Fruit fly (Drosophila melanogaster) whole organism, embryonic: ENCODE data around the gene Hexo2.
A peak's percentile ranks its signal among the peaks of the same experiment; 100 is the strongest.

Source experiments
- Abd-B ChIP-seq: fragments of 200-800 bp; sonication (Bioruptor generic); optimal IDR thresholded peaks from 2 replicates; lab custom pipeline; 2018; ENCODE audit warnings: missing biosample characterization, mild to moderate bottlenecking, missing genetic modification characterization, moderate library complexity
- Ada2b ChIP-seq: fragments of 200-800 bp; sonication (Bioruptor generic); IDR thresholded peaks from 2 replicates; pipeline ENCODE4 v1.3.6; 2022; ENCODE audit warnings: missing biosample characterization, missing genetic modification characterization
- CG10366 ChIP-seq: fragments of 200-800 bp; sonication (Bioruptor generic); IDR thresholded peaks from 2 replicates; pipeline ENCODE4 v1.3.6; 2022; ENCODE audit warnings: missing biosample characterization, missing genetic modification characterization
- CG10565 ChIP-seq: fragments of 200-800 bp; sonication (Bioruptor generic); optimal IDR thresholded peaks from 3 replicates; lab custom pipeline; 2016; ENCODE audit warnings: missing biosample characterization, mild to moderate bottlenecking, missing genetic modification characterization
- CG10654 ChIP-seq: fragments of 200-800 bp; sonication (Bioruptor generic); optimal IDR thresholded peaks from 2 replicates; lab custom pipeline; 2016; ENCODE audit warnings: missing biosample characterization, missing genetic modification characterization
- CG10979 ChIP-seq: fragments of 200-800 bp; sonication (Bioruptor generic); optimal IDR thresholded peaks from 2 replicates; lab custom pipeline; 2018; ENCODE audit warnings: missing biosample characterization, mild to moderate bottlenecking, missing genetic modification characterization, moderate library complexity
- CG1233 ChIP-seq: fragments of 200-800 bp; sonication (Bioruptor generic); optimal IDR thresholded peaks from 4 replicates; lab custom pipeline; 2018; ENCODE audit warnings: missing biosample characterization, mild to moderate bottlenecking, missing genetic modification characterization
- CG14050 ChIP-seq: fragments of 200-800 bp; sonication (Bioruptor generic); IDR thresholded peaks from 3 replicates; pipeline ENCODE4 v1.3.6; 2022; ENCODE audit warnings: missing biosample characterization, missing genetic modification characterization
- CG15011 ChIP-seq: fragments of 200-800 bp; sonication (Bioruptor generic); optimal IDR thresholded peaks from 3 replicates; lab custom pipeline; 2018; ENCODE audit warnings: missing biosample characterization, mild to moderate bottlenecking, missing genetic modification characterization
- CG15073 ChIP-seq: fragments of 200-800 bp; sonication (Bioruptor generic); optimal IDR thresholded peaks from 2 replicates; lab custom pipeline; 2016; ENCODE audit warnings: missing biosample characterization, missing genetic modification characterization
- CG1647 ChIP-seq: fragments of 200-800 bp; sonication (Bioruptor generic); optimal IDR thresholded peaks from 3 replicates; lab custom pipeline; 2016; ENCODE audit warnings: missing biosample characterization, missing genetic modification characterization
- CG16815 ChIP-seq: fragments of 200-800 bp; sonication (Bioruptor generic); optimal IDR thresholded peaks from 3 replicates; lab custom pipeline; 2017; ENCODE audit warnings: missing biosample characterization, mild to moderate bottlenecking, missing genetic modification characterization
- CG18011 ChIP-seq: fragments of 200-800 bp; sonication (Bioruptor generic); optimal IDR thresholded peaks from 2 replicates; lab custom pipeline; 2017; ENCODE audit warnings: missing biosample characterization, missing genetic modification characterization, mild to moderate bottlenecking, moderate library complexity, missing genotype
- CG2678 ChIP-seq: fragments of 200-800 bp; sonication (Bioruptor generic); optimal IDR thresholded peaks from 3 replicates; lab custom pipeline; 2019; ENCODE audit warnings: missing biosample characterization, mild to moderate bottlenecking, missing genetic modification characterization, moderate library complexity
- CG8290 ChIP-seq, 3 experiments: fragments of 200-800 bp; sonication (Bioruptor generic); optimal IDR thresholded peaks; 2 replicates each; lab custom pipeline; 2016 to 2019; ENCODE audit warnings: missing biosample characterization in 3 of 3, missing genetic modification characterization in 3 of 3, mild to moderate bottlenecking in 2 of 3, moderate library complexity in 1 of 3
- CG8359 ChIP-seq: fragments of 200-800 bp; sonication (Bioruptor generic); optimal IDR thresholded peaks from 2 replicates; lab custom pipeline; 2017; ENCODE audit warnings: missing biosample characterization, mild to moderate bottlenecking, missing genetic modification characterization, borderline replicate concordance
- CG8765 ChIP-seq: fragments of 200-800 bp; sonication (Bioruptor generic); IDR thresholded peaks from 2 replicates; pipeline ENCODE4 v1.3.6; 2022; ENCODE audit warnings: missing biosample characterization, missing genetic modification characterization
- Chrac-16 ChIP-seq: fragments of 200-800 bp; sonication (Bioruptor generic); optimal IDR thresholded peaks from 3 replicates; lab custom pipeline; 2016; ENCODE audit warnings: missing biosample characterization, missing genetic modification characterization
- CkIIα-i1 ChIP-seq: fragments of 200-800 bp; sonication (Bioruptor generic); IDR thresholded peaks from 2 replicates; pipeline ENCODE4 v1.3.6; 2022; ENCODE audit warnings: missing biosample characterization, missing genetic modification characterization
- Drgx ChIP-seq: fragments of 200-800 bp; sonication (Bioruptor generic); IDR thresholded peaks from 2 replicates; pipeline ENCODE4 v1.3.6; 2022; ENCODE audit warnings: missing biosample characterization, missing genetic modification characterization
- Eip74EF ChIP-seq, 2 experiments: fragments of 200-800 bp in 1 of 2; fragments of >200 bp in 1 of 2; sonication (Bioruptor generic) in 1 of 2; optimal IDR thresholded peaks; 2 replicates each; lab custom pipeline; 2017 to 2019; ENCODE audit warnings: missing biosample characterization in 2 of 2, missing genetic modification characterization in 2 of 2, mild to moderate bottlenecking in 1 of 2, moderate library complexity in 1 of 2
- Ets65A ChIP-seq: fragments of 200-800 bp; sonication (Bioruptor generic); peaks from one replicate; lab custom pipeline; 2016; ENCODE audit warnings: missing biosample characterization, missing genetic modification characterization
- H15 ChIP-seq: fragments of 200-800 bp; sonication (Bioruptor generic); IDR thresholded peaks from 3 replicates; pipeline ENCODE4 v1.3.6; 2022; ENCODE audit warnings: missing biosample characterization, missing genetic modification characterization
- HLH3B ChIP-seq: fragments of 200-800 bp; sonication (Bioruptor generic); IDR thresholded peaks from 2 replicates; pipeline ENCODE4 v1.3.6; 2022; ENCODE audit warnings: missing biosample characterization, missing genetic modification characterization
- HmgD ChIP-seq: fragments of 200-800 bp; sonication (Bioruptor generic); optimal IDR thresholded peaks from 3 replicates; lab custom pipeline; 2016; ENCODE audit warnings: missing biosample characterization, missing genetic modification characterization
- Lpt ChIP-seq: fragments of >200 bp; optimal IDR thresholded peaks from 2 replicates; lab custom pipeline; 2018; ENCODE audit warnings: missing biosample characterization, missing genetic modification characterization
- Mad ChIP-seq: fragments of 200-800 bp; sonication (Bioruptor generic); optimal IDR thresholded peaks from 2 replicates; lab custom pipeline; 2016; ENCODE audit warnings: missing biosample characterization, missing genetic modification characterization
- Mes4 ChIP-seq: fragments of 200-800 bp; sonication (Bioruptor generic); optimal IDR thresholded peaks from 2 replicates; lab custom pipeline; 2016; ENCODE audit warnings: missing biosample characterization, missing genetic modification characterization
- Mrtf ChIP-seq: fragments of 200-800 bp; sonication (Bioruptor generic); IDR thresholded peaks from 3 replicates; pipeline ENCODE4 v1.3.6; 2022; ENCODE audit warnings: missing biosample characterization, missing genetic modification characterization
- Oli ChIP-seq: fragments of 200-800 bp; sonication (Bioruptor generic); optimal IDR thresholded peaks from 2 replicates; lab custom pipeline; 2018; ENCODE audit warnings: missing biosample characterization, mild to moderate bottlenecking, missing genetic modification characterization, moderate library complexity
- Rfx ChIP-seq: fragments of 200-800 bp; sonication (Bioruptor generic); IDR thresholded peaks from 2 replicates; pipeline ENCODE4 v1.3.6; 2022; ENCODE audit warnings: missing biosample characterization, missing genetic modification characterization
- Sox102F ChIP-seq: fragments of 200-800 bp; sonication (Bioruptor generic); optimal IDR thresholded peaks from 2 replicates; lab custom pipeline; 2018; ENCODE audit warnings: missing biosample characterization, mild to moderate bottlenecking, missing genetic modification characterization, moderate library complexity
- Usf ChIP-seq: fragments of 200-800 bp; sonication (Bioruptor generic); optimal IDR thresholded peaks from 2 replicates; lab custom pipeline; 2017; ENCODE audit warnings: missing genotype, missing biosample characterization, missing genetic modification characterization
- Xrp1 ChIP-seq: fragments of 200-800 bp; sonication (Bioruptor generic); IDR thresholded peaks from 2 replicates; pipeline ENCODE4 v1.3.6; 2022; ENCODE audit warnings: missing biosample characterization, missing genetic modification characterization
- br ChIP-seq: fragments of >200 bp; optimal IDR thresholded peaks from 2 replicates; lab custom pipeline; 2017
- cad ChIP-seq: fragments of >200 bp; optimal IDR thresholded peaks from 2 replicates; lab custom pipeline; 2017; ENCODE audit warnings: missing biosample characterization, missing genetic modification characterization
- dm ChIP-seq: fragments of 200-800 bp; sonication (Bioruptor generic); optimal IDR thresholded peaks from 3 replicates; lab custom pipeline; 2016; ENCODE audit warnings: missing biosample characterization, missing genetic modification characterization
- dpn ChIP-seq, 2 experiments: fragments of 200-800 bp; sonication (Bioruptor generic); optimal IDR thresholded peaks; 3 replicates each; lab custom pipeline; 2016; ENCODE audit warnings: missing biosample characterization in 2 of 2, missing genetic modification characterization in 2 of 2
- ftz-f1 ChIP-seq: fragments of 200-800 bp; sonication (Bioruptor generic); optimal IDR thresholded peaks from 2 replicates; lab custom pipeline; 2016; ENCODE audit warnings: missing biosample characterization, missing genetic modification characterization
- h ChIP-seq: fragments of >200 bp; optimal IDR thresholded peaks from 2 replicates; lab custom pipeline; 2017
- kni ChIP-seq: fragments of 200-800 bp; sonication (Bioruptor generic); optimal IDR thresholded peaks from 3 replicates; lab custom pipeline; 2017; ENCODE audit warnings: mild to moderate bottlenecking, missing biosample characterization, missing genetic modification reagents, missing genetic modification characterization
- lab ChIP-seq: fragments of 200-800 bp; sonication (Bioruptor generic); optimal IDR thresholded peaks from 3 replicates; lab custom pipeline; 2017; ENCODE audit warnings: missing biosample characterization, missing genetic modification characterization, mild to moderate bottlenecking, moderate library complexity, missing genetic modification reagents
- nau ChIP-seq: fragments of 200-800 bp; sonication (Bioruptor generic); optimal IDR thresholded peaks from 3 replicates; lab custom pipeline; 2017; ENCODE audit warnings: missing biosample characterization, mild to moderate bottlenecking, missing genetic modification characterization, missing genetic modification reagents
- org-1 ChIP-seq: fragments of 200-800 bp; sonication (Bioruptor generic); optimal IDR thresholded peaks from 2 replicates; lab custom pipeline; 2017; ENCODE audit warnings: missing biosample characterization, missing genetic modification characterization
- pfk ChIP-seq: fragments of 200-800 bp; sonication (Bioruptor generic); optimal IDR thresholded peaks from 2 replicates; lab custom pipeline; 2018; ENCODE audit warnings: missing biosample characterization, mild to moderate bottlenecking, missing genetic modification characterization, moderate library complexity
- sens ChIP-seq: fragments of 200-800 bp; sonication (Bioruptor generic); peaks from one replicate; lab custom pipeline; 2016; ENCODE audit warnings: missing biosample characterization, missing genetic modification characterization
- slp2 ChIP-seq: fragments of 200-800 bp; sonication (Bioruptor generic); optimal IDR thresholded peaks from 2 replicates; lab custom pipeline; 2016; ENCODE audit warnings: missing biosample characterization, missing genetic modification characterization
- tgo ChIP-seq: fragments of 200-800 bp; sonication (Bioruptor generic); IDR thresholded peaks from 3 replicates; pipeline ENCODE4 v1.3.6; 2022; ENCODE audit warnings: missing biosample characterization, missing genetic modification characterization
- tio ChIP-seq: fragments of 200-800 bp; sonication (Bioruptor generic); optimal IDR thresholded peaks from 2 replicates; lab custom pipeline; 2017; ENCODE audit warnings: missing biosample characterization, missing genetic modification characterization, inconsistent platforms
- toy ChIP-seq: fragments of 200-800 bp; sonication (Bioruptor generic); IDR thresholded peaks from 2 replicates; pipeline ENCODE4 v1.3.6; 2022; ENCODE audit warnings: missing biosample characterization, missing genetic modification characterization
- trem ChIP-seq: fragments of 200-800 bp; optimal IDR thresholded peaks from 3 replicates; lab custom pipeline; 2019; ENCODE audit warnings: missing biosample characterization, mild to moderate bottlenecking, missing genetic modification characterization, moderate library complexity
- unc-4 ChIP-seq: fragments of 200-800 bp; sonication (Bioruptor generic); IDR thresholded peaks from 2 replicates; pipeline ENCODE4 v1.3.6; 2022; ENCODE audit warnings: missing biosample characterization, missing genetic modification characterization; ENCODE audit not compliant: partially characterized antibody

Hexo2 gene

DNA sequence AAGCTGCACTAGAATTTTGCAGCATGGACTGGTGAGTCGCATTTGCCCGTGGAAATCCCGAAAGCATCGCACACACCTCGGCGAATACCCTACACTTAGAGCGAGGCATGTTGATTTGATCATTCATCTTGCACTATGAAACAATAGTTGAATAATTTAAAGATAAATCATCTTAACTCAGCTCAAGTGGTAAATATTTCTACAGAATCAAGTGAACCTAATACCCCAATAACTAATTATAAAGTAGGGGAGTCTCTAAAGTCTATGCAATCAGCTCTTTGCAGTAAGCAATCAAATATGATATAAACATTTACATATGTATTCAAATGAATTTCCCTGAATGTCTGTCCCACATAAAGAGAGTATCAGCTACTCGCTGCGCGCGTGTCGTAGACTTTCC lies 32.0 kb upstream of the Hexo2 start (continued):
- peak in 1 of 2 experiments; percentile 85 for TF ChIP-seq dpn (GFP tag; optimal IDR thresholded peaks at IDR 0.05; lab: Kevin White, UChicago)
- TF ChIP-seq Xrp1 (GFP tag; lab: Robert Waterston, UW): peak; percentile 73
- TF ChIP-seq tgo (GFP tag; lab: Robert Waterston, UW): no peak
- no peak for TF ChIP-seq CG15011 (GFP tag; lab: Kevin White, UChicago)
- no peak for TF ChIP-seq cad (GFP tag; lab: Kevin White, UChicago)
- peak; percentile 82 for TF ChIP-seq slp2 (GFP tag; lab: Kevin White, UChicago)
- no peak for TF ChIP-seq Usf (GFP tag; lab: Kevin White, UChicago)
- peak; percentile 39; the same call in 1 of the 2 replicates for TF ChIP-seq Rfx
- TF ChIP-seq CG16815 (GFP tag; lab: Kevin White, UChicago): no peak
- no peak for TF ChIP-seq Lpt
- TF ChIP-seq Mes4 (GFP tag; lab: Kevin White, UChicago): no peak
- TF ChIP-seq nau: no peak
- peak; percentile 42; the same call in 1 of the 2 replicates for TF ChIP-seq CG10366
- TF ChIP-seq h (lab: Kevin White, UChicago): no peak
- TF ChIP-seq HmgD: no peak
- TF ChIP-seq kni (GFP tag; lab: Kevin White, UChicago): no peak
- TF ChIP-seq Chrac-16 (GFP tag; lab: Kevin White, UChicago): no peak
- TF ChIP-seq CG10565 (GFP tag; lab: Kevin White, UChicago): no peak
- no peak for TF ChIP-seq CG10654 (GFP tag; lab: Kevin White, UChicago)
- no peak for TF ChIP-seq CG14050
- peak; percentile 63 for TF ChIP-seq CG1233 (GFP tag; lab: Kevin White, UChicago)
- no peak for TF ChIP-seq Mrtf (GFP tag; lab: Robert Waterston, UW)
- TF ChIP-seq CG15073 (GFP tag; lab: Kevin White, UChicago): no peak
- TF ChIP-seq Mad (GFP tag; lab: Kevin White, UChicago): no peak
- peak; percentile 58 for TF ChIP-seq org-1 (GFP tag; lab: Kevin White, UChicago)
- no peak for TF ChIP-seq CkIIα-i1 (GFP tag; lab: Robert Waterston, UW)
- no peak for TF ChIP-seq lab (GFP tag; lab: Kevin White, UChicago)
- TF ChIP-seq Abd-B: peak; percentile 85
- no peak for TF ChIP-seq unc-4 (GFP tag; lab: Robert Waterston, UW)
- TF ChIP-seq br: no peak
- TF ChIP-seq toy (GFP tag; lab: Robert Waterston, UW): no peak
- TF ChIP-seq Eip74EF (GFP tag; optimal IDR thresholded peaks at IDR 0.05; lab: Kevin White, UChicago): peak in 1 of 2 experiments; percentile 90
- no peak for TF ChIP-seq ftz-f1
- no peak for TF ChIP-seq HLH3B (GFP tag; lab: Robert Waterston, UW)
- peak; percentile 4 for TF ChIP-seq CG10979 (tag; lab: Kevin White, UChicago)
- no peak for TF ChIP-seq Oli (tag; lab: Kevin White, UChicago)
- TF ChIP-seq CG1647 (GFP tag; lab: Kevin White, UChicago): no peak
- TF ChIP-seq pfk (GFP tag; lab: Kevin White, UChicago): no peak
- peak; percentile 85 for TF ChIP-seq CG2678 (tag; lab: Kevin White, UChicago)
- peak; percentile 14 for TF ChIP-seq CG8290 (GFP tag; optimal IDR thresholded peaks at IDR 0.05; lab: Kevin White, UChicago)
- TF ChIP-seq CG8290 (tag; optimal IDR thresholded peaks at IDR 0.05; lab: Kevin White, UChicago): no peak
- peak; percentile 33 for TF ChIP-seq Sox102F
- TF ChIP-seq tio (GFP tag; lab: Kevin White, UChicago): no peak
- peak; percentile 79 for TF ChIP-seq H15
- no peak for TF ChIP-seq CG8765 (GFP tag; lab: Robert Waterston, UW)
- TF ChIP-seq Ada2b (GFP tag; lab: Robert Waterston, UW): no peak
- no peak for TF ChIP-seq dm (GFP tag; lab: Kevin White, UChicago)
- peak; percentile 70 for TF ChIP-seq CG8359 (GFP tag; lab: Kevin White, UChicago)
- TF ChIP-seq Ets65A (GFP tag; lab: Kevin White, UChicago): no peak
- TF ChIP-seq Drgx: peak; percentile 67
- no peak for TF ChIP-seq CG18011
- no peak for TF ChIP-seq trem (tag; lab: Kevin White, UChicago)
- peak; percentile 98 for TF ChIP-seq sens (GFP tag; lab: Kevin White, UChicago)
